Worm (Caenorhabditis elegans) whole organism, L1 larva: ENCODE measurements around the gene C55C3.7.

Experiments
- C16A3.4 ChIP-seq: fragments of 150-350 bp; optimal IDR thresholded peaks from 2 replicates; lab custom pipeline; 2014; ENCODE audit warnings: missing biosample characterization, missing genetic modification characterization
- F16B12.6 ChIP-seq: fragments of 150-350 bp; optimal IDR thresholded peaks from 2 replicates; lab custom pipeline; 2014; ENCODE audit warnings: missing biosample characterization, missing genetic modification characterization
- Y116A8C.19 ChIP-seq: sonication (generic microtip); optimal IDR thresholded peaks from 2 replicates; lab custom pipeline; 2016; ENCODE audit warnings: missing compliant biosample characterization, missing genetic modification characterization, borderline replicate concordance
- aha-1 ChIP-seq: fragments of 150-350 bp; optimal IDR thresholded peaks from 2 replicates; lab custom pipeline; 2014; ENCODE audit warnings: missing biosample characterization, missing genetic modification characterization
- blmp-1 ChIP-seq: fragments of 150-350 bp; optimal IDR thresholded peaks from 2 replicates; lab custom pipeline; 2014; ENCODE audit warnings: missing biosample characterization, missing genetic modification characterization
- ceh-63 ChIP-seq: fragments of 200-800 bp; sonication (Bioruptor generic); optimal IDR thresholded peaks from 2 replicates; lab custom pipeline; 2018; ENCODE audit warnings: mild to moderate bottlenecking, missing genetic modification characterization, missing compliant biosample characterization
- ceh-82 ChIP-seq, 3 experiments: fragments of 150-350 bp in 1 of 3; sonication (generic microtip) in 2 of 3; optimal IDR thresholded peaks; 2 replicates each; lab custom pipeline; 2014 to 2017; ENCODE audit warnings: missing biosample characterization in 3 of 3, missing genetic modification characterization in 3 of 3
- ceh-88 ChIP-seq: fragments of 200-800 bp; sonication (Bioruptor generic); IDR thresholded peaks from 2 replicates; pipeline ENCODE4 v1.3.6; 2022; ENCODE audit warnings: missing genetic modification characterization, missing compliant biosample characterization
- ces-1 ChIP-seq: fragments of 150-350 bp; optimal IDR thresholded peaks from 2 replicates; lab custom pipeline; 2014; ENCODE audit warnings: missing biosample characterization, missing genetic modification reagents, missing genetic modification characterization
- dpl-1 ChIP-seq, 3 experiments: fragments of 150-350 bp in 2 of 3; sonication (generic microtip) in 1 of 3; optimal IDR thresholded peaks; 2 replicates each; lab custom pipeline; 2014 to 2017; ENCODE audit warnings: missing biosample characterization in 3 of 3, missing genetic modification characterization in 3 of 3, missing genetic modification reagents in 3 of 3
- dsc-1 ChIP-seq: sonication (generic microtip); optimal IDR thresholded peaks from 2 replicates; lab custom pipeline; 2016; ENCODE audit warnings: mild to moderate bottlenecking, missing genetic modification characterization, missing compliant biosample characterization
- efl-1 ChIP-seq, 4 experiments: fragments of 150-350 bp; optimal IDR thresholded peaks in 3 of 4; peaks in 1 of 4; 1 replicate in 1 of 4; 2 replicates in 3 of 4; lab custom pipeline; 2014; ENCODE audit warnings: missing biosample characterization in 2 of 4, missing genetic modification characterization in 2 of 4, missing genetic modification reagents in 2 of 4
- egl-13 ChIP-seq: sonication (generic microtip); optimal IDR thresholded peaks from 2 replicates; lab custom pipeline; 2016; ENCODE audit warnings: missing genotype, missing genetic modification reagents, missing genetic modification characterization, missing compliant biosample characterization
- egl-27 ChIP-seq, 2 experiments: fragments of 150-350 bp in 1 of 2; sonication (generic microtip); optimal IDR thresholded peaks; 3 replicates each; lab custom pipeline; 2017 to 2018; ENCODE audit warnings: missing biosample characterization in 2 of 2, missing genetic modification characterization in 2 of 2, missing genetic modification reagents in 2 of 2
- elt-3 ChIP-seq, 6 experiments: fragments of 150-350 bp in 1 of 6; sonication (generic microtip); optimal IDR thresholded peaks; 2 replicates each; lab custom pipeline; 2017 to 2018; ENCODE audit warnings: missing biosample characterization in 6 of 6, missing genetic modification characterization in 6 of 6, inconsistent platforms in 1 of 6
- ets-5 ChIP-seq: fragments of 200-800 bp; sonication (Bioruptor generic); IDR thresholded peaks from 2 replicates; pipeline ENCODE4 v1.3.6; 2022; ENCODE audit warnings: missing genetic modification characterization, missing compliant biosample characterization
- fkh-10 ChIP-seq: sonication (generic microtip); optimal IDR thresholded peaks from 2 replicates; lab custom pipeline; 2017; ENCODE audit warnings: missing biosample characterization, missing genetic modification reagents, missing genetic modification characterization
- fkh-8 ChIP-seq: sonication (generic microtip); optimal IDR thresholded peaks from 2 replicates; lab custom pipeline; 2016; ENCODE audit warnings: mild to moderate bottlenecking, missing genetic modification characterization, missing compliant biosample characterization
- grh-1 ChIP-seq: fragments of 200-800 bp; sonication (Bioruptor generic); IDR thresholded peaks from 2 replicates; pipeline ENCODE4 v1.3.6; 2022; ENCODE audit warnings: missing genetic modification reagents, missing genetic modification characterization, missing compliant biosample characterization
- hpl-2 ChIP-seq: fragments of 150-350 bp; optimal IDR thresholded peaks from 2 replicates; lab custom pipeline; 2014; ENCODE audit warnings: missing biosample characterization, missing genetic modification reagents, missing genetic modification characterization
- jun-1 ChIP-seq: fragments of 150-350 bp; optimal IDR thresholded peaks from 2 replicates; lab custom pipeline; 2014; ENCODE audit warnings: missing biosample characterization, missing genetic modification reagents, missing genetic modification characterization
- lin-14 ChIP-seq: fragments of 200-800 bp; sonication (Bioruptor generic); optimal IDR thresholded peaks from 2 replicates; lab custom pipeline; 2018; ENCODE audit warnings: mild to moderate bottlenecking, missing genetic modification characterization, moderate library complexity, missing compliant biosample characterization
- lin-35 ChIP-seq, 2 experiments: fragments of 150-350 bp; optimal IDR thresholded peaks; 2 replicates each; lab custom pipeline; 2014; ENCODE audit warnings: missing biosample characterization in 2 of 2, missing genetic modification characterization in 2 of 2, missing genetic modification reagents in 2 of 2
- lir-3 ChIP-seq: sonication (generic microtip); optimal IDR thresholded peaks from 2 replicates; lab custom pipeline; 2016; ENCODE audit warnings: mild to moderate bottlenecking, missing genetic modification characterization, moderate library complexity, missing compliant biosample characterization; ENCODE audit not compliant: poor library complexity
- mdl-1 ChIP-seq, 2 experiments: fragments of 150-350 bp; optimal IDR thresholded peaks; 2 replicates each; lab custom pipeline; 2014 to 2017; ENCODE audit warnings: missing biosample characterization in 2 of 2, missing genetic modification characterization in 2 of 2, inconsistent platforms in 1 of 2
- mef-2 ChIP-seq: fragments of 150-350 bp; optimal IDR thresholded peaks from 2 replicates; lab custom pipeline; 2014; ENCODE audit warnings: missing biosample characterization, missing genetic modification characterization
- nhr-12 ChIP-seq: sonication (generic microtip); optimal IDR thresholded peaks from 2 replicates; lab custom pipeline; 2017; ENCODE audit warnings: missing biosample characterization, missing genetic modification characterization
- nhr-20 ChIP-seq: sonication (generic microtip); optimal IDR thresholded peaks from 2 replicates; lab custom pipeline; 2016; ENCODE audit warnings: mild to moderate bottlenecking, missing genetic modification characterization, missing compliant biosample characterization
- nhr-28 ChIP-seq: fragments of 150-350 bp; optimal IDR thresholded peaks from 2 replicates; lab custom pipeline; 2014; ENCODE audit warnings: missing biosample characterization, missing genetic modification characterization
- nhr-47 ChIP-seq: sonication (generic microtip); optimal IDR thresholded peaks from 2 replicates; lab custom pipeline; 2016; ENCODE audit warnings: mild to moderate bottlenecking, missing genetic modification characterization, moderate library complexity, missing compliant biosample characterization
- nhr-77 ChIP-seq: fragments of 150-350 bp; optimal IDR thresholded peaks from 2 replicates; lab custom pipeline; 2014; ENCODE audit warnings: missing biosample characterization, missing genetic modification characterization
- nhr-85 ChIP-seq: sonication (generic microtip); peaks from one replicate; lab custom pipeline; 2016; ENCODE audit warnings: missing genetic modification characterization, inconsistent platforms, missing compliant biosample characterization
- nhr-90 ChIP-seq: sonication (generic microtip); optimal IDR thresholded peaks from 2 replicates; lab custom pipeline; 2016; ENCODE audit warnings: mild to moderate bottlenecking, missing genetic modification characterization, missing compliant biosample characterization; ENCODE audit not compliant: poor library complexity
- pag-3 ChIP-seq: sonication (generic microtip); optimal IDR thresholded peaks from 2 replicates; lab custom pipeline; 2017; ENCODE audit warnings: missing genetic modification characterization, mild to moderate bottlenecking, missing compliant biosample characterization, antibody characterized with exemption, borderline replicate concordance; ENCODE audit not compliant: insufficient read depth
- rnt-1 ChIP-seq: sonication (generic microtip); optimal IDR thresholded peaks from 2 replicates; lab custom pipeline; 2016; ENCODE audit warnings: mild to moderate bottlenecking, missing genetic modification characterization, moderate library complexity, missing compliant biosample characterization
- skn-1 ChIP-seq: fragments of 150-350 bp; optimal IDR thresholded peaks from 2 replicates; lab custom pipeline; 2014; ENCODE audit warnings: missing biosample characterization, missing genetic modification characterization
- snpc-4 ChIP-seq: fragments of 150-350 bp; optimal IDR thresholded peaks from 2 replicates; lab custom pipeline; 2014; ENCODE audit warnings: missing biosample characterization, missing genetic modification characterization
- snu-23 ChIP-seq: sonication (generic microtip); optimal IDR thresholded peaks from 2 replicates; lab custom pipeline; 2016; ENCODE audit warnings: missing genetic modification characterization, missing compliant biosample characterization
- sox-4 ChIP-seq: sonication (generic microtip); optimal IDR thresholded peaks from 2 replicates; lab custom pipeline; 2016; ENCODE audit warnings: missing genetic modification characterization, missing compliant biosample characterization
- tbx-2 ChIP-seq: sonication (generic microtip); optimal IDR thresholded peaks from 2 replicates; lab custom pipeline; 2016; ENCODE audit warnings: missing genetic modification characterization, missing compliant biosample characterization
- tlp-1 ChIP-seq: fragments of 150-350 bp; optimal IDR thresholded peaks from 2 replicates; lab custom pipeline; 2014; ENCODE audit warnings: missing biosample characterization, missing genetic modification characterization
- unc-130 ChIP-seq: fragments of 150-350 bp; optimal IDR thresholded peaks from 2 replicates; lab custom pipeline; 2017; ENCODE audit warnings: missing biosample characterization, missing genetic modification characterization, inconsistent platforms
- unc-30 ChIP-seq: sonication (generic microtip); optimal IDR thresholded peaks from 2 replicates; lab custom pipeline; 2017; ENCODE audit warnings: missing biosample characterization, missing genetic modification characterization
- zag-1 ChIP-seq: fragments of 150-350 bp; optimal IDR thresholded peaks from 2 replicates; lab custom pipeline; 2014; ENCODE audit warnings: missing biosample characterization, missing genetic modification characterization

C55C3.7 gene

ce11 chrIV:5731597-5731996 is 49.1 kb upstream of the C55C3.7 start, which contains the start of gene H35B03.2 (continued):
- TF ChIP-seq sox-4 (tag; lab: Kevin White, UChicago) = no peak
- no peak for TF ChIP-seq unc-130 (tag; lab: Kevin White, UChicago)
- TF ChIP-seq nhr-85 (tag; lab: Kevin White, UChicago) = peak; percentile 67
- TF ChIP-seq egl-27 (tag; optimal IDR thresholded peaks at IDR 0.05; lab: Kevin White, UChicago) = no peak
- peak; percentile 65 for TF ChIP-seq blmp-1 (tag; lab: Kevin White, UChicago)
- peak; percentile 62 for TF ChIP-seq egl-13
- peak; percentile 83 for TF ChIP-seq snu-23 (GFP tag; lab: Kevin White, UChicago)
- no peak for TF ChIP-seq grh-1 (GFP tag; lab: Robert Waterston, UW)
- TF ChIP-seq mdl-1 (tag; optimal IDR thresholded peaks at IDR 0.05; lab: Kevin White, UChicago) = peak in 1 of 2 experiments; percentile 19
- TF ChIP-seq dpl-1 (GFP tag; optimal IDR thresholded peaks at IDR 0.05; lab: Kevin White, UChicago) = peak; percentile 98 to 99 (median 98)
- peak; percentile 62 for TF ChIP-seq F16B12.6
- TF ChIP-seq rnt-1 (tag; lab: Kevin White, UChicago) = peak; percentile 79
- no peak for TF ChIP-seq nhr-77 (tag; lab: Kevin White, UChicago)
- no peak for TF ChIP-seq pag-3 (tag; lab: Kevin White, UChicago)
- no peak for TF ChIP-seq unc-30 (tag; lab: Kevin White, UChicago)
- peak; percentile 70 for TF ChIP-seq nhr-90 (tag; lab: Kevin White, UChicago)
- no peak for TF ChIP-seq zag-1 (tag; lab: Kevin White, UChicago)
- no peak for TF ChIP-seq tlp-1 (tag; lab: Kevin White, UChicago)
- TF ChIP-seq C16A3.4 (tag; lab: Kevin White, UChicago) = peak; percentile 57
- TF ChIP-seq lin-35 (GFP tag; optimal IDR thresholded peaks at IDR 0.05; lab: Kevin White, UChicago) = peak; percentile 99
- no peak for TF ChIP-seq mef-2 (tag; lab: Kevin White, UChicago)
- TF ChIP-seq nhr-12 = no peak
- no peak for TF ChIP-seq hpl-2
- TF ChIP-seq dsc-1 (tag; lab: Kevin White, UChicago) = peak; percentile 62
- TF ChIP-seq ceh-82 (tag; optimal IDR thresholded peaks at IDR 0.05; lab: Kevin White, UChicago) = peak; percentile 26 to 86 (median 67)
- TF ChIP-seq elt-3 (tag; optimal IDR thresholded peaks at IDR 0.05; lab: Kevin White, UChicago) = peak in 2 of 6 experiments; percentile 54 to 61
- TF ChIP-seq Y116A8C.19 = no peak
- peak; percentile 12 for TF ChIP-seq fkh-10 (GFP tag; lab: Kevin White, UChicago)
- TF ChIP-seq ceh-63 (GFP tag; lab: Kevin White, UChicago) = no peak
- TF ChIP-seq aha-1 (tag; lab: Kevin White, UChicago) = no peak
- TF ChIP-seq snpc-4 (tag; lab: Kevin White, UChicago) = peak; percentile 39
- peak; percentile 76 for TF ChIP-seq tbx-2 (tag; lab: Kevin White, UChicago)
- TF ChIP-seq ceh-88 (GFP tag; lab: Robert Waterston, UW) = no peak
- TF ChIP-seq ets-5 (GFP tag; lab: Robert Waterston, UW) = no peak
- no peak for TF ChIP-seq ces-1
- TF ChIP-seq lir-3 (tag; lab: Kevin White, UChicago) = peak; percentile 35
- peak; percentile 32 for TF ChIP-seq jun-1
- peak; percentile 83 for TF ChIP-seq nhr-47 (tag; lab: Kevin White, UChicago)
- TF ChIP-seq nhr-28 (tag; lab: Kevin White, UChicago) = no peak
- TF ChIP-seq skn-1 (tag; lab: Kevin White, UChicago) = peak; percentile 69
- TF ChIP-seq, all 84 proteins: peak for 42

DNA sequence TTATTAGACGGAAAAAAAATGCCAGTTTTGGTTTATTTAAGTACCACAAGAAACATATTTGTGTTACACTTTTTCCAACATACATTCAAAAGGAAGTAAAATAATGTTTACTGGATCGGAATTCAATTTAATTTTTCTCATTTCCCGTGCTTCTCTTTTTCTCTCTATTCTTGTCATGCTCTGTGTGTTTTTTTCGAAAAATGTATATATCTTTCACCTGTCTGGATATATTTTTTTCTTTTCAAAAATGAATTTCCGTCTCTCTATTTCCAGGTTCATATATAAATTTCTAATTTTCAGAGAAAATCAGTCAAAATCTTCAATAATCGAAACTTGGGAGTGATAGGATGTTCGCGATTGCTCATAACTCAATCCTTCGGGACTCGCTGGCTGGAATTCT is 42.9 kb upstream of the C55C3.7 start, which contains the start of gene H35B03.1:
Gene H35B03.1 (plus strand): TSS at position 301 of the 400 bp plus-strand sequence.
- TF ChIP-seq fkh-8 (tag; lab: Kevin White, UChicago) (peak; percentile 21), efl-1 (optimal IDR thresholded peaks at IDR 0.05; lab: Kevin White, UChicago) (no peak), efl-1 (GFP tag; optimal IDR thresholded peaks at IDR 0.05 in 1 of 2; lab: Kevin White, UChicago) (peak in 1 of 2 experiments; percentile 26), lin-14 (GFP tag; lab: Kevin White, UChicago) (peak; percentile 17), nhr-20 (tag; lab: Kevin White, UChicago) (no peak)
- TF ChIP-seq, all 84 proteins: peak for 3
